Worm (Caenorhabditis elegans): ENCODE measurements around the gene zyg-8.

ce11 chrIII:12118381-12118780 is 56.9 kb downstream of the zyg-8 start, which contains the start of gene lron-12:
- no peak for TF ChIP-seq him-1 (tag; optimal IDR thresholded peaks at IDR 0.05)
- no peak for TF ChIP-seq W03F9.2 (tag; optimal IDR thresholded peaks at IDR 0.05)
- no peak for TF ChIP-seq dao-5 (tag; optimal IDR thresholded peaks at IDR 0.05)
